Worm (Caenorhabditis elegans) whole organism, L2 larva: ENCODE measurements around the gene bec-1.

Experiments used
- F13H6.1 ChIP-seq: sonication (generic microtip); optimal IDR thresholded peaks from 2 replicates; lab custom pipeline; 2016; ENCODE audit warnings: missing genetic modification characterization, missing compliant biosample characterization
- alr-1 ChIP-seq: fragments of 150-350 bp; optimal IDR thresholded peaks from 2 replicates; lab custom pipeline; 2014; ENCODE audit warnings: missing biosample characterization, missing genetic modification characterization
- crh-2 ChIP-seq: sonication (generic microtip); optimal IDR thresholded peaks from 2 replicates; lab custom pipeline; 2017; ENCODE audit warnings: missing biosample characterization, missing genetic modification characterization
- egl-27 ChIP-seq: sonication (generic microtip); optimal IDR thresholded peaks from 3 replicates; lab custom pipeline; 2017; ENCODE audit warnings: missing biosample characterization, missing genetic modification reagents, missing genetic modification characterization
- elt-3 ChIP-seq: sonication (generic microtip); optimal IDR thresholded peaks from 2 replicates; lab custom pipeline; 2017; ENCODE audit warnings: missing biosample characterization, missing genetic modification characterization
- mab-5 ChIP-seq: fragments of 150-350 bp; optimal IDR thresholded peaks from 2 replicates; lab custom pipeline; 2014; ENCODE audit warnings: missing biosample characterization, missing genetic modification characterization
- mdl-1 ChIP-seq, 2 experiments: fragments of 150-350 bp in 1 of 2; sonication (generic microtip) in 1 of 2; optimal IDR thresholded peaks; 2 replicates each; lab custom pipeline; 2017; ENCODE audit warnings: missing biosample characterization in 2 of 2, missing genetic modification characterization in 2 of 2
- nhr-11 ChIP-seq: fragments of 150-350 bp; optimal IDR thresholded peaks from 2 replicates; lab custom pipeline; 2014; ENCODE audit warnings: missing biosample characterization, missing genetic modification characterization
- nhr-12 ChIP-seq: fragments of 150-350 bp; optimal IDR thresholded peaks from 2 replicates; lab custom pipeline; 2014; ENCODE audit warnings: missing biosample characterization, missing genetic modification characterization
- nhr-237 ChIP-seq: fragments of 150-350 bp; optimal IDR thresholded peaks from 2 replicates; lab custom pipeline; 2014; ENCODE audit warnings: missing biosample characterization, missing genetic modification characterization
- sma-3 ChIP-seq: sonication (generic microtip); optimal IDR thresholded peaks from 2 replicates; lab custom pipeline; 2016; ENCODE audit warnings: missing genetic modification reagents, missing genetic modification characterization, missing compliant biosample characterization
- snpc-4 ChIP-seq: fragments of 150-350 bp; optimal IDR thresholded peaks from 2 replicates; lab custom pipeline; 2014; ENCODE audit warnings: missing biosample characterization, missing genetic modification characterization
- unc-62 ChIP-seq: fragments of 150-350 bp; optimal IDR thresholded peaks from 2 replicates; lab custom pipeline; 2014; ENCODE audit warnings: missing biosample characterization, missing genetic modification reagents, missing genetic modification characterization
- ztf-4 ChIP-seq: fragments of 150-350 bp; optimal IDR thresholded peaks from 2 replicates; lab custom pipeline; 2014; ENCODE audit warnings: missing biosample characterization, missing genetic modification characterization

ce11 chrIV:5662073-5662472 is 2.2 kb downstream of the bec-1 start:
- no peak for TF ChIP-seq nhr-11 (tag; lab: Kevin White, UChicago)
- TF ChIP-seq F13H6.1, result no peak
- TF ChIP-seq snpc-4 (tag; lab: Kevin White, UChicago), result no peak
- no peak for TF ChIP-seq egl-27 (tag; lab: Kevin White, UChicago)
- no peak for TF ChIP-seq mab-5 (tag; lab: Kevin White, UChicago)
- TF ChIP-seq alr-1 (tag; lab: Kevin White, UChicago), result no peak
- TF ChIP-seq nhr-237 (tag; lab: Kevin White, UChicago), result no peak
- TF ChIP-seq nhr-12, result no peak
- TF ChIP-seq crh-2, result no peak
- no peak for TF ChIP-seq elt-3 (tag; lab: Kevin White, UChicago)
- no peak for TF ChIP-seq ztf-4
- TF ChIP-seq mdl-1 (tag; optimal IDR thresholded peaks at IDR 0.05; lab: Kevin White, UChicago), result no peak
- TF ChIP-seq sma-3 (GFP tag; lab: Kevin White, UChicago), result no peak
- TF ChIP-seq unc-62 (GFP tag; lab: Kevin White, UChicago), result no peak
